Fruit fly (Drosophila melanogaster): ENCODE measurements around the gene REG.

The REG gene

dm6 chrX:13258757-13259067 is 46.6 kb downstream of the REG start, which contains the start of gene comt (continued):
- TF ChIP-seq Lpt (GFP tag; optimal IDR thresholded peaks at IDR 0.05) (no peak), ss (GFP tag; optimal IDR thresholded peaks at IDR 0.05) (no peak), salr (GFP tag; optimal IDR thresholded peaks at IDR 0.05) (peak in 1 of 2 experiments; percentile 48), fd85E (GFP tag; optimal IDR thresholded peaks at IDR 0.05) (no peak), CG4318 (GFP tag; optimal IDR thresholded peaks at IDR 0.05) (peak; percentile 31), CG8319 (GFP tag; optimal IDR thresholded peaks at IDR 0.05) (no peak), CG6276 (GFP tag; optimal IDR thresholded peaks at IDR 0.05) (no peak), Hr38 (GFP tag; optimal IDR thresholded peaks at IDR 0.05) (no peak), Ets21C (GFP tag; optimal IDR thresholded peaks at IDR 0.05) (no peak), fd59A (GFP tag; optimal IDR thresholded peaks at IDR 0.05) (no peak), Smox (GFP tag; optimal IDR thresholded peaks at IDR 0.05) (no peak), CG32006 (GFP tag; optimal IDR thresholded peaks at IDR 0.05) (no peak), CG9139 (GFP tag; optimal IDR thresholded peaks at IDR 0.05) (no peak), pdm3 (GFP tag; optimal IDR thresholded peaks at IDR 0.05) (no peak), CG11294 (GFP tag; IDR thresholded peaks at IDR 0.05) (no peak), CG15336 (GFP tag; IDR thresholded peaks at IDR 0.05) (peak; percentile 41)
